Worm (Caenorhabditis elegans) whole organism, early embryonic: Measurements from ENCODE around the gene T19D12.1.

Source experiments
- B0310.2 ChIP-seq: sonication (generic microtip); optimal IDR thresholded peaks from 2 replicates; lab custom pipeline; 2016; ENCODE audit warnings: mild to moderate bottlenecking, missing genetic modification characterization, missing compliant biosample characterization
- F13C5.2 ChIP-seq: sonication (generic microtip); optimal IDR thresholded peaks from 2 replicates; lab custom pipeline; 2017; ENCODE audit warnings: mild to moderate bottlenecking, missing genetic modification characterization, inconsistent platforms, missing compliant biosample characterization
- aly-1 ChIP-seq: sonication (generic microtip); optimal IDR thresholded peaks from 2 replicates; lab custom pipeline; 2016; ENCODE audit warnings: missing genetic modification characterization, missing compliant biosample characterization
- ama-1 ChIP-seq: fragments of 150-350 bp; optimal IDR thresholded peaks from 2 replicates; lab custom pipeline; 2014
- ceh-13 ChIP-seq: fragments of 200-800 bp; sonication (Bioruptor generic); optimal IDR thresholded peaks from 2 replicates; lab custom pipeline; 2018; ENCODE audit warnings: mild to moderate bottlenecking, missing genetic modification characterization, missing compliant biosample characterization
- ceh-36 ChIP-seq: sonication (generic microtip); optimal IDR thresholded peaks from 2 replicates; lab custom pipeline; 2016; ENCODE audit warnings: missing genetic modification characterization, inconsistent platforms, missing compliant biosample characterization
- ets-7 ChIP-seq: sonication (generic microtip); optimal IDR thresholded peaks from 2 replicates; lab custom pipeline; 2016; ENCODE audit warnings: missing genotype, missing genetic modification characterization, missing compliant biosample characterization
- flt-1 ChIP-seq: fragments of 200-800 bp; sonication (Bioruptor generic); IDR thresholded peaks from 2 replicates; pipeline ENCODE4 v1.3.6; 2022; ENCODE audit warnings: missing genetic modification characterization, missing compliant biosample characterization
- hmbx-1 ChIP-seq: sonication (generic microtip); optimal IDR thresholded peaks from 2 replicates; lab custom pipeline; 2016; ENCODE audit warnings: mild to moderate bottlenecking, missing genetic modification characterization, missing compliant biosample characterization
- hmg-4 ChIP-seq: fragments of 200-800 bp; sonication (Bioruptor generic); optimal IDR thresholded peaks from 2 replicates; lab custom pipeline; 2018; ENCODE audit warnings: mild to moderate bottlenecking, missing genetic modification characterization, missing compliant biosample characterization
- hnd-1 ChIP-seq: sonication (generic microtip); optimal IDR thresholded peaks from 2 replicates; lab custom pipeline; 2016; ENCODE audit warnings: missing genetic modification characterization, missing compliant biosample characterization
- pes-1 ChIP-seq: fragments of 200-800 bp; sonication (Bioruptor generic); IDR thresholded peaks from 2 replicates; pipeline ENCODE4 v1.3.6; 2022; ENCODE audit warnings: missing genetic modification reagents, missing genetic modification characterization, missing compliant biosample characterization
- scrt-1 ChIP-seq: fragments of 200-800 bp; sonication (Bioruptor generic); IDR thresholded peaks from 2 replicates; pipeline ENCODE4 v1.3.6; 2022; ENCODE audit warnings: missing genetic modification characterization, missing compliant biosample characterization
- sea-1 ChIP-seq: fragments of 200-800 bp; sonication (Bioruptor generic); conservative IDR thresholded peaks from 2 replicates; pipeline ENCODE4 v1.3.6; 2022; ENCODE audit warnings: missing genetic modification characterization, missing compliant biosample characterization
- tbx-11 ChIP-seq: fragments of 200-800 bp; sonication (Bioruptor generic); IDR thresholded peaks from 2 replicates; pipeline ENCODE4 v1.3.6; 2022; ENCODE audit warnings: missing genetic modification characterization, missing compliant biosample characterization
- tbx-37 ChIP-seq: fragments of 200-800 bp; sonication (Bioruptor generic); conservative IDR thresholded peaks from 2 replicates; pipeline ENCODE4 v1.3.6; 2022; ENCODE audit warnings: missing genetic modification reagents, missing genetic modification characterization, missing compliant biosample characterization
- tra-4 ChIP-seq: sonication (generic microtip); optimal IDR thresholded peaks from 2 replicates; lab custom pipeline; 2017; ENCODE audit warnings: missing genetic modification characterization, missing compliant biosample characterization

The T19D12.1 gene

DNA sequence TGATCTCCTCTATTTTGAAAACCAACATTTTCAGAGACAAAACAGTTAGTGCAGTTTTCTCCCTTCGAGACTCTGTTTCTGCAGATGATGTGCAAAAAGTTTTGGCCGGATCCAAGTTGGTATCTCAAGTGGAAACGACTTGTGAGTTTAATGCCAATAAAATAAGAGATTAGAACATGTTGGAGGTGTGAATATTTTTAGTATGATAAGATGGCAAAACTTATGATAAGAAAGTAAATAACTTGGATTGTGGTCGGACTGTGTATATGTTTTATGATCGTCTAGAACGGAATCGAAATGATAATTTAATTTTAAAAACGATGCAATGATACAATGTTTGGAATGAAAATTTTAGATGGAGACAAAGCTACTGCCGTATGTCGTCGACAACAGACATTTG is 34.7 kb upstream of the T19D12.1 start:
- TF ChIP-seq ama-1 (lab: Kevin White, UChicago) (no peak), tbx-11 (GFP tag; lab: Robert Waterston, UW) (no peak), ceh-13 (GFP tag; lab: Kevin White, UChicago) (no peak), B0310.2 (no peak), ets-7 (tag; lab: Kevin White, UChicago) (no peak), F13C5.2 (tag; lab: Kevin White, UChicago) (no peak), pes-1 (no peak), hmbx-1 (no peak), tra-4 (tag; lab: Kevin White, UChicago) (no peak), hnd-1 (tag; lab: Kevin White, UChicago) (no peak), flt-1 (GFP tag; lab: Robert Waterston, UW) (no peak)

ce11 chrII:6636136-6636535 is 30.6 kb upstream of the T19D12.1 start, which contains the start of gene T19D12.5:
T19D12.5 (minus strand) TSS chrII:6636236.
- TF ChIP-seq ceh-13 (GFP tag; lab: Kevin White, UChicago) (no peak), hnd-1 (tag; lab: Kevin White, UChicago) (no peak), aly-1 (tag; lab: Kevin White, UChicago) (no peak), tbx-11 (GFP tag; lab: Robert Waterston, UW) (no peak), hmbx-1 (no peak), flt-1 (GFP tag; lab: Robert Waterston, UW) (no peak), scrt-1 (GFP tag; lab: Robert Waterston, UW) (no peak), pes-1 (no peak), ets-7 (tag; lab: Kevin White, UChicago) (no peak), ceh-36 (no peak), tra-4 (tag; lab: Kevin White, UChicago) (no peak), hmg-4 (GFP tag; lab: Kevin White, UChicago) (no peak), B0310.2 (no peak)

DNA sequence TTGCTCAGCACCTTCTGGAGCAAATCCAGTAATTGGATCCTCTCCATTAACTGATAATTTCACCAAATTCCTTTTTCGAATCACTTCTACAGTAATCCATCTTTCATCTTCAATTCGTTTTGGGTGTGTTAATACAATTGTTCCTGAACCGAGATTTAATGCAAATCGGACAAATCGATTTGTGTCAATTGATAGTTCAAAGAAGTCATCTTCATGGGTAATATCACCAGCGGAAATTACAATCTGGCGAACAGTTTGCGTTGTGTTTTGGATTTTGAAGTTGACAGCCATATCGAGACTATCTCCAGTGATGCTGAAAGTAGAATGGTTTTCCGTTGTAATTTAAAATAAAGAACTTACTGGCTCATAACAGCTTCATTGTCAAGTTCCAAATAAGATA is 28.8 kb upstream of the T19D12.1 start:
- TF ChIP-seq scrt-1 (GFP tag; lab: Robert Waterston, UW) (no peak), sea-1 (no peak), pes-1 (no peak), tbx-37 (GFP tag; lab: Robert Waterston, UW) (no peak), hmg-4 (GFP tag; lab: Kevin White, UChicago) (no peak), flt-1 (GFP tag; lab: Robert Waterston, UW) (no peak), aly-1 (tag; lab: Kevin White, UChicago) (no peak), hmbx-1 (no peak), tra-4 (tag; lab: Kevin White, UChicago) (no peak), tbx-11 (GFP tag; lab: Robert Waterston, UW) (no peak), B0310.2 (no peak), ceh-36 (no peak), F13C5.2 (tag; lab: Kevin White, UChicago) (no peak), ama-1 (lab: Kevin White, UChicago) (no peak), ceh-13 (GFP tag; lab: Kevin White, UChicago) (no peak)

DNA sequence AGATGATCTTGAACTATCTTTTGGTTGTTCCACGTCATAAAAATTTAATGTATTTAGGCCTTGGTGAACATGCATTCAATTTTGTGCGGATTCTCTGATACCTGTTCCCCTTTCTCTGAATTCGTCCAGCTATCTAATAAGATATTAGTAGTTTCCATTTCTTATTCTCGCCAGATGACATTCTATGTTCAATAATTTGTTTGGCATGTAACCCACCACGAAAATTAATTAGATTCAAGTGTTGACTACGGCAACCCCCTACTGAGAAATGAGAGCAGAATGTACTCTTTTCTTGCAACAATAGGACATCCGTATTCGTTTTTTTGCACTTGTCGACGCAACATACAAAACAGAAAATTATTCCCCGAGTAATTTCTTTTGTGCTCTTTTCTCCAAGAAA is 24.5 kb upstream of the T19D12.1 start:
- TF ChIP-seq sea-1 (no peak), hnd-1 (tag; lab: Kevin White, UChicago) (no peak)

DNA sequence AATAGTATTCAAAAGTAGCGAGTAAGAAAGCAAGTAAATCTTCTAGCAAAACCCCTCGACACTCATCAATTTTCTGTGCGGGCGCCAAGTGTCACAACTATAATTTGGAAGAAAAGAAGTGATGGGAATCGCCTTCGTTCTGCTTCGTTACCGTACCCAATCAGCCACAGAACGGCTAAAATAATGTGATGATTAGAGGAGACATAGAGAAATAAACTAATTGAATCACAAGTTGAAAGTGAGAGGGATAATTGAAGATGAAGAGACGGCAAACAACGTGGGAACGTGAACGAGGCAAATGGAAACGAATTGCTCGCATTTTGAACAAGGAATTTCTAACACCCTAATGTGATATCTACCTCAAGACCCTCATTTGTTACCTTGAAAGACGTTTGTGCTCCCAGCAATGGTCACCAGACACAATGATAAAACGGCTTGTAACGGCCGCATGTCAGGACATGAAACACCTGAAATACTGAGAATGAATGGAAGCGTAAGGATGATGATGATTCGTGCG is 24.0 kb upstream of the T19D12.1 start, which contains the start of gene T19D12.6:
Gene T19D12.6, minus strand, starts transcription at position 467 of the 517 bp plus-strand sequence.
- TF ChIP-seq B0310.2 (no peak), ceh-13 (GFP tag; lab: Kevin White, UChicago) (no peak), ama-1 (lab: Kevin White, UChicago) (no peak), hmg-4 (GFP tag; lab: Kevin White, UChicago) (no peak), hmbx-1 (no peak), ets-7 (tag; lab: Kevin White, UChicago) (no peak), tbx-37 (GFP tag; lab: Robert Waterston, UW) (no peak), ceh-36 (no peak), tra-4 (tag; lab: Kevin White, UChicago) (no peak), flt-1 (GFP tag; lab: Robert Waterston, UW) (no peak), scrt-1 (GFP tag; lab: Robert Waterston, UW) (no peak), aly-1 (tag; lab: Kevin White, UChicago) (no peak), pes-1 (no peak), F13C5.2 (tag; lab: Kevin White, UChicago) (no peak), hnd-1 (tag; lab: Kevin White, UChicago) (no peak), sea-1 (no peak), tbx-11 (GFP tag; lab: Robert Waterston, UW) (no peak)

DNA sequence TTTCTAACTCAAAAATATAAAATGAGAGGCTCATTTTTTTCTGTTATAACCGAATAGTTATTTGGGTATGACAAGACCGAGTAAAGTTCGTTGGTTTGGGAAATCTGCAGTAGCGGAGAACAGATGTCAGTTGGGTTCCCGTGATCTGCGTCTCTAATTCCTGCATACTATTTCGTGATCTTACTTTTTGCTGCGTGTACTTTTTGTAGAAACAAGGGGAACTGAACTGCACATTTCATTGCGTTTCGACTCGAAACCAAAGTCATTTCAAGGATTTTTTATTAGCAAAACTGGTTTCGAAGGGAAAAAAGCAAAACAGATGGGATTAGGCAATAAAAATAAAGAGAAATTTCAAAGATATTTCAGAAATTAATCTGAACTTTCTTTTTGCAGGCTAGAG is 19.8 kb upstream of the T19D12.1 start:
- TF ChIP-seq F13C5.2 (tag; lab: Kevin White, UChicago) (no peak), scrt-1 (GFP tag; lab: Robert Waterston, UW) (no peak), ceh-36 (no peak), hmg-4 (GFP tag; lab: Kevin White, UChicago) (no peak), tbx-37 (GFP tag; lab: Robert Waterston, UW) (no peak), tra-4 (tag; lab: Kevin White, UChicago) (no peak)

ce11 chrII:6649026-6649425 is 17.7 kb upstream of the T19D12.1 start, which contains the start of gene oig-8:
oig-8 (minus strand) TSS chrII:6649126.
- TF ChIP-seq aly-1 (tag; lab: Kevin White, UChicago) = no peak
- TF ChIP-seq ama-1 (lab: Kevin White, UChicago) = no peak
- TF ChIP-seq B0310.2 = no peak
- no peak for TF ChIP-seq scrt-1 (GFP tag; lab: Robert Waterston, UW)
- no peak for TF ChIP-seq pes-1
- TF ChIP-seq tbx-11 (GFP tag; lab: Robert Waterston, UW) = no peak
- TF ChIP-seq hmg-4 (GFP tag; lab: Kevin White, UChicago) = no peak
- no peak for TF ChIP-seq ceh-36
- no peak for TF ChIP-seq hnd-1 (tag; lab: Kevin White, UChicago)
- TF ChIP-seq ets-7 (tag; lab: Kevin White, UChicago) = no peak
- no peak for TF ChIP-seq tra-4 (tag; lab: Kevin White, UChicago)
- TF ChIP-seq tbx-37 (GFP tag; lab: Robert Waterston, UW) = no peak
- no peak for TF ChIP-seq hmbx-1
- TF ChIP-seq F13C5.2 (tag; lab: Kevin White, UChicago) = no peak
- no peak for TF ChIP-seq ceh-13 (GFP tag; lab: Kevin White, UChicago)
- no peak for TF ChIP-seq sea-1
- no peak for TF ChIP-seq flt-1 (GFP tag; lab: Robert Waterston, UW)
